Fruit fly (Drosophila melanogaster) whole organism, embryonic: ENCODE results near the gene Ctr9.
A peak's percentile ranks its signal among the peaks of the same experiment; 100 is the strongest.

Experiments used
- Abd-B ChIP-seq: fragments of 200-800 bp; sonication (Bioruptor generic); optimal IDR thresholded peaks from 2 replicates; lab custom pipeline; 2018; ENCODE audit warnings: missing biosample characterization, mild to moderate bottlenecking, missing genetic modification characterization, moderate library complexity
- CG10267 ChIP-seq: fragments of 200-800 bp; sonication (Bioruptor generic); optimal IDR thresholded peaks from 2 replicates; lab custom pipeline; 2018; ENCODE audit warnings: missing biosample characterization, mild to moderate bottlenecking, missing genetic modification characterization, moderate library complexity
- CG10366 ChIP-seq: fragments of 200-800 bp; sonication (Bioruptor generic); IDR thresholded peaks from 2 replicates; pipeline ENCODE4 v1.3.6; 2022; ENCODE audit warnings: missing biosample characterization, missing genetic modification characterization
- CG10565 ChIP-seq: fragments of 200-800 bp; sonication (Bioruptor generic); optimal IDR thresholded peaks from 3 replicates; lab custom pipeline; 2016; ENCODE audit warnings: missing biosample characterization, mild to moderate bottlenecking, missing genetic modification characterization
- CG11085 ChIP-seq: fragments of 200-800 bp; sonication (Bioruptor generic); IDR thresholded peaks from 2 replicates; pipeline ENCODE4 v1.3.6; 2022; ENCODE audit warnings: missing biosample characterization, missing genetic modification characterization
- CG11696 ChIP-seq: fragments of 200-800 bp; sonication (Bioruptor generic); IDR thresholded peaks from 2 replicates; pipeline ENCODE4 v1.3.6; 2022; ENCODE audit warnings: missing biosample characterization, missing genetic modification characterization
- CG12071 ChIP-seq: fragments of 200-800 bp; sonication (Bioruptor generic); optimal IDR thresholded peaks from 3 replicates; lab custom pipeline; 2018; ENCODE audit warnings: missing biosample characterization, mild to moderate bottlenecking, missing genetic modification characterization
- CG12104 ChIP-seq: fragments of 200-800 bp; sonication (Bioruptor generic); optimal IDR thresholded peaks from 3 replicates; lab custom pipeline; 2016; ENCODE audit warnings: missing biosample characterization, missing genetic modification characterization
- CG15011 ChIP-seq: fragments of 200-800 bp; sonication (Bioruptor generic); optimal IDR thresholded peaks from 3 replicates; lab custom pipeline; 2018; ENCODE audit warnings: missing biosample characterization, mild to moderate bottlenecking, missing genetic modification characterization
- CG16779 ChIP-seq: fragments of 200-800 bp; sonication (Bioruptor generic); IDR thresholded peaks from 2 replicates; pipeline ENCODE4 v1.3.6; 2022; ENCODE audit warnings: missing biosample characterization, missing genetic modification characterization
- CG17802 ChIP-seq: fragments of 200-800 bp; sonication (Bioruptor generic); optimal IDR thresholded peaks from 2 replicates; lab custom pipeline; 2018; ENCODE audit warnings: missing biosample characterization, mild to moderate bottlenecking, missing genetic modification characterization, moderate library complexity
- CG30403 ChIP-seq: fragments of 200-800 bp; sonication (Bioruptor generic); optimal IDR thresholded peaks from 3 replicates; lab custom pipeline; 2016; ENCODE audit warnings: missing biosample characterization, missing genetic modification characterization
- CG32532 ChIP-seq: fragments of 200-800 bp; sonication (Bioruptor generic); IDR thresholded peaks from 2 replicates; pipeline ENCODE4 v1.3.6; 2022; ENCODE audit warnings: missing biosample characterization, missing genetic modification characterization
- CG33557 ChIP-seq: fragments of 200-800 bp; sonication (Bioruptor generic); optimal IDR thresholded peaks from 2 replicates; lab custom pipeline; 2019; ENCODE audit warnings: missing biosample characterization, mild to moderate bottlenecking, missing genetic modification characterization, moderate library complexity
- CG4424 ChIP-seq: fragments of 200-800 bp; sonication (Bioruptor generic); optimal IDR thresholded peaks from 3 replicates; lab custom pipeline; 2016; ENCODE audit warnings: missing biosample characterization, missing genetic modification characterization
- CG8089 ChIP-seq: fragments of 200-800 bp; sonication (Bioruptor generic); optimal IDR thresholded peaks from 3 replicates; lab custom pipeline; 2016; ENCODE audit warnings: missing biosample characterization, missing genetic modification characterization
- CG9609 ChIP-seq: fragments of 200-800 bp; sonication (Bioruptor generic); optimal IDR thresholded peaks from 3 replicates; lab custom pipeline; 2016; ENCODE audit warnings: missing biosample characterization, missing genetic modification characterization
- Eip74EF ChIP-seq, 2 experiments: fragments of 200-800 bp in 1 of 2; fragments of >200 bp in 1 of 2; sonication (Bioruptor generic) in 1 of 2; optimal IDR thresholded peaks; 2 replicates each; lab custom pipeline; 2017 to 2019; ENCODE audit warnings: missing biosample characterization in 2 of 2, missing genetic modification characterization in 2 of 2, mild to moderate bottlenecking in 1 of 2, moderate library complexity in 1 of 2
- HHEX ChIP-seq: fragments of 200-800 bp; sonication (Bioruptor generic); optimal IDR thresholded peaks from 3 replicates; lab custom pipeline; 2017; ENCODE audit warnings: missing biosample characterization, mild to moderate bottlenecking, missing genetic modification characterization, missing genetic modification reagents
- Jarid2 ChIP-seq: fragments of 200-800 bp; sonication (Bioruptor generic); optimal IDR thresholded peaks from 3 replicates; lab custom pipeline; 2017; ENCODE audit warnings: mild to moderate bottlenecking, missing biosample characterization, missing genetic modification reagents, missing genetic modification characterization
- Max ChIP-seq: fragments of 200-800 bp; sonication (Bioruptor generic); optimal IDR thresholded peaks from 2 replicates; lab custom pipeline; 2016; ENCODE audit warnings: missing biosample characterization, mild to moderate bottlenecking, missing genetic modification characterization
- Med ChIP-seq: fragments of 200-800 bp; sonication (Bioruptor generic); peaks from one replicate; lab custom pipeline; 2016; ENCODE audit warnings: missing biosample characterization, missing genetic modification characterization, mild to moderate bottlenecking, inconsistent platforms, moderate library complexity
- Rfx ChIP-seq: fragments of 200-800 bp; sonication (Bioruptor generic); IDR thresholded peaks from 2 replicates; pipeline ENCODE4 v1.3.6; 2022; ENCODE audit warnings: missing biosample characterization, missing genetic modification characterization
- Sry-δ ChIP-seq: fragments of 200-800 bp; sonication (Bioruptor generic); optimal IDR thresholded peaks from 2 replicates; lab custom pipeline; 2016; ENCODE audit warnings: missing biosample characterization, missing genetic modification characterization
- Trl ChIP-seq, 3 experiments: fragments of >200 bp in 2 of 3; fragments of 200-800 bp in 1 of 3; sonication (Bioruptor generic) in 1 of 3; optimal IDR thresholded peaks; 2 replicates in 1 of 3; 3 replicates in 2 of 3; lab custom pipeline; 2016 to 2017; ENCODE audit warnings: missing biosample characterization in 1 of 3, missing genetic modification characterization in 1 of 3
- al ChIP-seq: fragments of 200-800 bp; sonication (Bioruptor generic); IDR thresholded peaks from 2 replicates; pipeline ENCODE4 v1.3.6; 2022; ENCODE audit warnings: missing biosample characterization, missing genetic modification characterization
- ap ChIP-seq: fragments of 200-800 bp; sonication (Bioruptor generic); IDR thresholded peaks from 2 replicates; pipeline ENCODE4 v1.3.6; 2022; ENCODE audit warnings: missing biosample characterization, missing genetic modification characterization
- ara ChIP-seq: fragments of 200-800 bp; sonication (Bioruptor generic); IDR thresholded peaks from 2 replicates; pipeline ENCODE4 v1.3.6; 2022; ENCODE audit warnings: missing biosample characterization, missing genetic modification characterization
- ash1 ChIP-seq: fragments of 200-800 bp; sonication (Bioruptor generic); optimal IDR thresholded peaks from 2 replicates; lab custom pipeline; 2018; ENCODE audit warnings: missing biosample characterization, mild to moderate bottlenecking, missing genetic modification characterization
- corto ChIP-seq: fragments of 200-800 bp; sonication (Bioruptor generic); optimal IDR thresholded peaks from 2 replicates; lab custom pipeline; 2016; ENCODE audit warnings: missing biosample characterization, mild to moderate bottlenecking, missing genetic modification characterization, moderate library complexity
- danr ChIP-seq: fragments of 200-800 bp; sonication (Bioruptor generic); IDR thresholded peaks from 2 replicates; pipeline ENCODE4 v1.3.6; 2022; ENCODE audit warnings: missing biosample characterization, missing genetic modification characterization
- disco-r ChIP-seq: fragments of 200-800 bp; sonication (Bioruptor generic); optimal IDR thresholded peaks from 2 replicates; lab custom pipeline; 2016; ENCODE audit warnings: missing biosample characterization, missing genetic modification characterization
- esg ChIP-seq: fragments of 200-800 bp; sonication (Bioruptor generic); conservative IDR thresholded peaks from 2 replicates; pipeline ENCODE4 v1.3.6; 2022; ENCODE audit warnings: missing biosample characterization, missing genetic modification characterization
- fd3F ChIP-seq: fragments of 200-800 bp; sonication (Bioruptor generic); optimal IDR thresholded peaks from 2 replicates; lab custom pipeline; 2018; ENCODE audit warnings: missing biosample characterization, mild to moderate bottlenecking, missing genetic modification characterization, moderate library complexity
- gfzf ChIP-seq: fragments of 200-800 bp; sonication (Bioruptor generic); optimal IDR thresholded peaks from 2 replicates; lab custom pipeline; 2016; ENCODE audit warnings: missing biosample characterization, mild to moderate bottlenecking, missing genetic modification characterization, moderate library complexity
- grau ChIP-seq: fragments of 200-800 bp; optimal IDR thresholded peaks from 3 replicates; lab custom pipeline; 2019; ENCODE audit warnings: missing biosample characterization, mild to moderate bottlenecking, missing genetic modification characterization, moderate library complexity
- maf-S ChIP-seq: fragments of 200-800 bp; sonication (Bioruptor generic); optimal IDR thresholded peaks from 2 replicates; lab custom pipeline; 2016; ENCODE audit warnings: missing biosample characterization, missing genetic modification characterization
- oc ChIP-seq: fragments of 200-800 bp; sonication (Bioruptor generic); optimal IDR thresholded peaks from 2 replicates; lab custom pipeline; 2018; ENCODE audit warnings: missing biosample characterization, mild to moderate bottlenecking, missing genetic modification characterization, moderate library complexity
- onecut ChIP-seq: fragments of 200-800 bp; sonication (Bioruptor generic); IDR thresholded peaks from 2 replicates; pipeline ENCODE4 v1.3.6; 2022; ENCODE audit warnings: missing biosample characterization, missing genetic modification characterization
- peb ChIP-seq: fragments of 200-800 bp; sonication (Bioruptor generic); IDR thresholded peaks from 2 replicates; pipeline ENCODE4 v1.3.6; 2022; ENCODE audit warnings: missing biosample characterization, missing genetic modification characterization
- pzg ChIP-seq: fragments of 200-800 bp; sonication (Bioruptor generic); optimal IDR thresholded peaks from 3 replicates; lab custom pipeline; 2018; ENCODE audit warnings: missing biosample characterization, mild to moderate bottlenecking, missing genetic modification characterization, moderate library complexity
- sd ChIP-seq: fragments of 200-800 bp; sonication (Bioruptor generic); optimal IDR thresholded peaks from 3 replicates; lab custom pipeline; 2018; ENCODE audit warnings: missing biosample characterization, mild to moderate bottlenecking, missing genetic modification characterization, moderate library complexity
- sens ChIP-seq: fragments of 200-800 bp; sonication (Bioruptor generic); peaks from one replicate; lab custom pipeline; 2016; ENCODE audit warnings: missing biosample characterization, missing genetic modification characterization
- sens-2 ChIP-seq: fragments of 200-800 bp; sonication (Bioruptor generic); IDR thresholded peaks from 2 replicates; pipeline ENCODE4 v1.3.6; 2022; ENCODE audit warnings: missing biosample characterization, missing genetic modification characterization
- tap ChIP-seq: fragments of 200-800 bp; optimal IDR thresholded peaks from 3 replicates; lab custom pipeline; 2019; ENCODE audit warnings: missing biosample characterization, mild to moderate bottlenecking, missing genetic modification characterization, moderate library complexity
- unpg ChIP-seq: fragments of 200-800 bp; sonication (Bioruptor generic); optimal IDR thresholded peaks from 3 replicates; lab custom pipeline; 2018; ENCODE audit warnings: missing biosample characterization, mild to moderate bottlenecking, missing genetic modification characterization, moderate library complexity
- z ChIP-seq: fragments of 200-800 bp; sonication (Bioruptor generic); IDR thresholded peaks from 3 replicates; pipeline ENCODE4 v1.3.6; 2022; ENCODE audit warnings: missing biosample characterization, missing genetic modification characterization
- zen2 ChIP-seq: fragments of 200-800 bp; sonication (Bioruptor generic); IDR thresholded peaks from 3 replicates; pipeline ENCODE4 v1.3.6; 2022; ENCODE audit warnings: missing biosample characterization, missing genetic modification characterization; ENCODE audit not compliant: partially characterized antibody

The Ctr9 gene

dm6 chr3L:1258547-1258946 lies 48.5 kb upstream of the Ctr9 start (continued):
- no peak for TF ChIP-seq tap
- peak; percentile 22; the same call in 1 of the 2 replicates for TF ChIP-seq CG10366
- TF ChIP-seq CG4424 (GFP tag; lab: Kevin White, UChicago): no peak
- peak; percentile 43 for TF ChIP-seq fd3F (GFP tag; lab: Kevin White, UChicago)
- no peak for TF ChIP-seq CG17802 (tag; lab: Kevin White, UChicago)
- no peak for TF ChIP-seq CG16779 (GFP tag; lab: Robert Waterston, UW)
- no peak for TF ChIP-seq oc
- TF ChIP-seq esg (GFP tag; lab: Robert Waterston, UW): peak; percentile 29
- TF ChIP-seq Eip74EF (GFP tag; optimal IDR thresholded peaks at IDR 0.05; lab: Kevin White, UChicago): no peak
- TF ChIP-seq Rfx: peak; percentile 51

- TF ChIP-seq sd (tag; lab: Kevin White, UChicago): peak; percentile 9
- TF ChIP-seq z (GFP tag; lab: Robert Waterston, UW): no peak
- no peak for TF ChIP-seq CG8089 (GFP tag; lab: Kevin White, UChicago)
- TF ChIP-seq ap (GFP tag; lab: Robert Waterston, UW): no peak
- no peak for TF ChIP-seq CG12104 (GFP tag; lab: Kevin White, UChicago)
- peak; percentile 50 for TF ChIP-seq sens
Measured at dm6 chr3L:1264998-1265397, 42.0 kb upstream of the Ctr9 start.

DNA sequence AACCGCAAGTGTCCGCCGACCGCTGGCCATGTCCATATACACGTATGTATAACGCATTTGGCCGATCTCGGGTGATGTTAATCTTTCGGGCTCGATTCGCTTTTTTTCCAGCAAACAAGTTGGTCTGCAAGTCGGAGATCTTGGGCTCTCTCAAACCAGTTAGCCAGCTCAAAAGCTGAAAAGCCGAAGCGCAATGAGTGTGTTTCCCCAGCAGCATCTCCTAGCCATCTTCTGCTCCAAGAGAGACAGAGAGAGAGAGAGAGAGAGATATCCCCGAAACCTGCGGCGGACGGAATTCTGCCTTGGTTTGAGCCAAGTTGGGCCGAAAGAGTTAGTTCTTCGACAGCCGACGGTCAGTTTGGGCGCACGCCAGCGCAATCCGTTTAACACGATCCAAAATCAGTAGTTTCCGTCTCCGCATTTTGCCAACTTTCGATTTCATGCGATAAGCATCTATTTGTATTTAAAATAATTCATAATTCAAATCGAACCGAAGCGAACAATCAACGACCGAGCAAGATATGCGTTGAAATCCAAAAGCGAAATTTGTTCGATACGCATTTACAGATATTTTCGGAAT lies 41.5 kb upstream of the Ctr9 start:
- no peak for TF ChIP-seq CG15011 (GFP tag; lab: Kevin White, UChicago)
- TF ChIP-seq grau (tag; lab: Kevin White, UChicago): no peak
- TF ChIP-seq Max (GFP tag; lab: Kevin White, UChicago): no peak
- no peak for TF ChIP-seq Med
- no peak for TF ChIP-seq maf-S (GFP tag; lab: Kevin White, UChicago)
- no peak for TF ChIP-seq al (GFP tag; lab: Robert Waterston, UW)
- TF ChIP-seq Eip74EF (GFP tag; optimal IDR thresholded peaks at IDR 0.05; lab: Kevin White, UChicago): peak in 1 of 2 experiments; percentile 73
- no peak for TF ChIP-seq danr
- no peak for TF ChIP-seq gfzf
- no peak for TF ChIP-seq ash1 (GFP tag; lab: Kevin White, UChicago)
- peak; percentile 52 for TF ChIP-seq Jarid2 (GFP tag; lab: Kevin White, UChicago)
- no peak for TF ChIP-seq sens-2 (GFP tag; lab: Robert Waterston, UW)
- peak; percentile 57 to 67 for TF ChIP-seq Trl (optimal IDR thresholded peaks at IDR 0.05; lab: Kevin White, UChicago)
- TF ChIP-seq Trl (GFP tag; optimal IDR thresholded peaks at IDR 0.05; lab: Kevin White, UChicago): no peak
- TF ChIP-seq CG9609: no peak
- TF ChIP-seq CG32532: no peak
- no peak for TF ChIP-seq ap (GFP tag; lab: Robert Waterston, UW)
- no peak for TF ChIP-seq Abd-B (GFP tag; lab: Kevin White, UChicago)
- TF ChIP-seq disco-r: no peak
- TF ChIP-seq CG11696 (GFP tag; lab: Robert Waterston, UW): no peak
- TF ChIP-seq ara (GFP tag; lab: Robert Waterston, UW): peak; percentile 10; the same call in 1 of the 2 replicates
- no peak for TF ChIP-seq CG12071 (GFP tag; lab: Kevin White, UChicago)
- TF ChIP-seq peb (GFP tag; lab: Robert Waterston, UW): no peak
- TF ChIP-seq zen2: no peak
- TF ChIP-seq onecut (GFP tag; lab: Robert Waterston, UW): no peak
- TF ChIP-seq HHEX (GFP tag; lab: Kevin White, UChicago): no peak
- TF ChIP-seq unpg (GFP tag; lab: Kevin White, UChicago): no peak
- TF ChIP-seq CG10267 (tag; lab: Kevin White, UChicago): no peak
- TF ChIP-seq Sry-δ (GFP tag; lab: Kevin White, UChicago): no peak
- TF ChIP-seq CG10565 (GFP tag; lab: Kevin White, UChicago): no peak
- no peak for TF ChIP-seq CG11085 (GFP tag; lab: Robert Waterston, UW)
- TF ChIP-seq CG33557: no peak
- TF ChIP-seq CG30403 (GFP tag; lab: Kevin White, UChicago): no peak
- no peak for TF ChIP-seq pzg
- TF ChIP-seq corto: no peak
